Worm (Caenorhabditis elegans): ENCODE measurements around the gene T23E1.3.

T23E1.3 gene

DNA sequence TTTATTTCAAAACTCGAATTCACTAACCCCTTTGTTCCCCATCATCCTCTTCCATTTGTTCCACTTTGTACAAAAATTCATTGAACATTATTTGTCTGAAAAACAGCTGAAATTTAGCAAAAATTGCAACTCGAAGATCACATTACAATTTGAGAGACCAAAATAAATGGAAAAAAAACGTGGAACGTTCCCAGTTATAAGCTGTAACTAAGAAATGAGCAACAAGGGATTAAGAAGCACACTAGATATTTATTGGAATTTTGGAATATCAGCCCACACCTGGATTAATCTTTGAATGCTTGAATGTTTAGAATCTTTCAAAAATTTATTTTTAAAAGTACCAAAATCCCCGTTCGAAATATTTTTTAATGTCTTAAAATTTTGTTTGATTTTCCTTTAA lies 45.8 kb downstream of the T23E1.3 start, which contains the start of gene Y67D8B.2:
TSS of gene Y67D8B.2 (minus strand) at position 101 of the 400 bp plus-strand sequence.
- no peak for TF ChIP-seq flt-1 (GFP tag; IDR thresholded peaks at IDR 0.05)
- TF ChIP-seq ztf-23 (GFP tag; IDR thresholded peaks at IDR 0.05) = no peak
- TF ChIP-seq ztf-29 (GFP tag; IDR thresholded peaks at IDR 0.05) = no peak
- no peak for TF ChIP-seq klf-2 (GFP tag; conservative IDR thresholded peaks at IDR 0.05)
- TF ChIP-seq cog-1 (tag; optimal IDR thresholded peaks at IDR 0.05) = no peak
- no peak for TF ChIP-seq ref-1 (GFP tag; conservative IDR thresholded peaks at IDR 0.05)
- no peak for TF ChIP-seq T22C8.4 (GFP tag; IDR thresholded peaks at IDR 0.05)
- TF ChIP-seq med-1 (GFP tag; optimal IDR thresholded peaks at IDR 0.05; ENCODE audit: insufficient read depth) = no peak
- no peak for TF ChIP-seq tab-1 (GFP tag; IDR thresholded peaks at IDR 0.05)

ce11 chrIV:3196367-3196766 lies 50.7 kb downstream of the T23E1.3 start:
- TF ChIP-seq tab-1 (GFP tag; IDR thresholded peaks at IDR 0.05) (no peak), klf-2 (GFP tag; conservative IDR thresholded peaks at IDR 0.05) (no peak), T22C8.4 (GFP tag; IDR thresholded peaks at IDR 0.05) (no peak), cog-1 (tag; optimal IDR thresholded peaks at IDR 0.05) (no peak), ztf-29 (GFP tag; IDR thresholded peaks at IDR 0.05) (no peak), med-1 (GFP tag; optimal IDR thresholded peaks at IDR 0.05; ENCODE audit: insufficient read depth) (no peak), ref-1 (GFP tag; conservative IDR thresholded peaks at IDR 0.05) (no peak), flt-1 (GFP tag; IDR thresholded peaks at IDR 0.05) (no peak), ztf-23 (GFP tag; IDR thresholded peaks at IDR 0.05) (no peak)

Measured in whole organism, midembryonic.